ENCODE assay signal across 2 fruit fly cellular contexts in the genomic region with DNA sequence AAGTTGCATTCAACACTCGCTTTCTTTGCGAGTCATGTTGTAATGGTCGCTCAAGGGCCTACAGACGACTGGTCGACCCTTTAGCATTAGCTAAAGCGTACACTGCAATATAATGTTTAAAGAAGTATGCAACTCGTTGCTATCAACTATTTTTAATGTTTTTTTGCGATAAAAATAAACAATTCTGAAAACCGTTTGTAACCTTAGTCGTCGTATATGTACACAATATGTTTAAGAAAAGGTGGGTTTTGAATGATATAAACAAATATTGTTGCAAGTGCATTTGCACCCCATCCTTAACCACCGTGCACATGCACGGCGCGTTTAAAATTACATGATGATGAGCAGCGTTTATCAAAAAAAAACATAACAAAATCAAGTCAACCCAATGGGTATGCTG.
A peak's percentile ranks its signal among the peaks of the same experiment; 100 is the strongest.
TF ChIP-seq lines count a peak whose summit lies in the region.

No protein-coding gene starts in this region.

TF ChIP-seq in whole organism, embryonic, 481 proteins besides CTCF, POLR2A, EP300 and RAD21 (continued from another document and continues in another):
- TF ChIP-seq gem (tag; optimal IDR thresholded peaks at IDR 0.05; lab: Kevin White, UChicago) = peak; percentile 41
- no peak for TF ChIP-seq CG10543 (GFP tag; optimal IDR thresholded peaks at IDR 0.05; lab: Kevin White, UChicago)
- no peak for TF ChIP-seq CG12769 (tag; optimal IDR thresholded peaks at IDR 0.05; lab: Kevin White, UChicago)
- no peak for TF ChIP-seq H15 (GFP tag; IDR thresholded peaks at IDR 0.05; lab: Robert Waterston, UW)
- no peak for TF ChIP-seq mld (GFP tag; IDR thresholded peaks at IDR 0.05; lab: Robert Waterston, UW; ENCODE audit: partially characterized antibody)
- TF ChIP-seq odd (GFP tag; optimal IDR thresholded peaks at IDR 0.05; lab: Kevin White, UChicago) = no peak
- no peak for TF ChIP-seq CG6813 (GFP tag; optimal IDR thresholded peaks at IDR 0.05; lab: Kevin White, UChicago)
- no peak for TF ChIP-seq vfl (GFP tag; optimal IDR thresholded peaks at IDR 0.05; lab: Kevin White, UChicago)
- no peak for TF ChIP-seq CG14014 (GFP tag; IDR thresholded peaks at IDR 0.05; lab: Robert Waterston, UW)
- TF ChIP-seq ash1 (GFP tag; optimal IDR thresholded peaks at IDR 0.05; lab: Kevin White, UChicago) = no peak
- TF ChIP-seq CG12659 (GFP tag; optimal IDR thresholded peaks at IDR 0.05; lab: Kevin White, UChicago) = no peak
- no peak for TF ChIP-seq CG31224 (GFP tag; IDR thresholded peaks at IDR 0.05; lab: Robert Waterston, UW)
- TF ChIP-seq CG17802 (tag; optimal IDR thresholded peaks at IDR 0.05; lab: Kevin White, UChicago) = no peak
- TF ChIP-seq nom (GFP tag; optimal IDR thresholded peaks at IDR 0.05; lab: Kevin White, UChicago) = no peak
- no peak for TF ChIP-seq HLHmδ (GFP tag; optimal IDR thresholded peaks at IDR 0.05; lab: Kevin White, UChicago)
- peak; percentile 22 for TF ChIP-seq CG30403 (GFP tag; optimal IDR thresholded peaks at IDR 0.05; lab: Kevin White, UChicago)
- TF ChIP-seq CG1529 (GFP tag; optimal IDR thresholded peaks at IDR 0.05; lab: Kevin White, UChicago) = no peak
- TF ChIP-seq CG10959 (GFP tag; IDR thresholded peaks at IDR 0.05; lab: Robert Waterston, UW) = no peak
- no peak for TF ChIP-seq cad (GFP tag; optimal IDR thresholded peaks at IDR 0.05; lab: Kevin White, UChicago)
- no peak for TF ChIP-seq B-H2 (GFP tag; optimal IDR thresholded peaks at IDR 0.05; lab: Kevin White, UChicago)
- TF ChIP-seq PHDP (tag; optimal IDR thresholded peaks at IDR 0.05; lab: Kevin White, UChicago) = no peak
- peak; percentile 51 for TF ChIP-seq bsh (GFP tag; optimal IDR thresholded peaks at IDR 0.05; lab: Kevin White, UChicago)
- no peak for TF ChIP-seq CG7745 (tag; optimal IDR thresholded peaks at IDR 0.05; lab: Kevin White, UChicago)
- TF ChIP-seq scrt (GFP tag; optimal IDR thresholded peaks at IDR 0.05; lab: Kevin White, UChicago) = no peak
- TF ChIP-seq gfzf (GFP tag; optimal IDR thresholded peaks at IDR 0.05; lab: Kevin White, UChicago) = no peak
- TF ChIP-seq ci (GFP tag; IDR thresholded peaks at IDR 0.05; lab: Robert Waterston, UW) = no peak
- TF ChIP-seq mam (GFP tag; optimal IDR thresholded peaks at IDR 0.05; lab: Kevin White, UChicago) = no peak
- TF ChIP-seq pita (GFP tag; optimal IDR thresholded peaks at IDR 0.05; lab: Kevin White, UChicago) = no peak
- no peak for TF ChIP-seq CG1647 (GFP tag; optimal IDR thresholded peaks at IDR 0.05; lab: Kevin White, UChicago)
- no peak for TF ChIP-seq CG11696 (GFP tag; IDR thresholded peaks at IDR 0.05; lab: Robert Waterston, UW)
- no peak for TF ChIP-seq Ssrp (tag; optimal IDR thresholded peaks at IDR 0.05; lab: Kevin White, UChicago)
- TF ChIP-seq otp (GFP tag; IDR thresholded peaks at IDR 0.05; lab: Robert Waterston, UW) = 0 out of 3 replicates have a peak, but pooled peaks have one; percentile 38
- no peak for TF ChIP-seq Gug (GFP tag; IDR thresholded peaks at IDR 0.05; lab: Robert Waterston, UW)
- TF ChIP-seq Xbp1 (GFP tag; optimal IDR thresholded peaks at IDR 0.05; lab: Kevin White, UChicago) = no peak
- TF ChIP-seq en (GFP tag; optimal IDR thresholded peaks at IDR 0.05; lab: Kevin White, UChicago) = no peak
- no peak for TF ChIP-seq Myb (GFP tag; optimal IDR thresholded peaks at IDR 0.05; lab: Kevin White, UChicago)
- no peak for TF ChIP-seq slou (GFP tag; optimal IDR thresholded peaks at IDR 0.05; lab: Kevin White, UChicago)
- TF ChIP-seq tup (GFP tag; optimal IDR thresholded peaks at IDR 0.05; lab: Kevin White, UChicago) = no peak
- no peak for TF ChIP-seq Hsf (GFP tag; optimal IDR thresholded peaks at IDR 0.05; lab: Kevin White, UChicago)
- no peak for TF ChIP-seq sim (GFP tag; IDR thresholded peaks at IDR 0.05; lab: Robert Waterston, UW)
- TF ChIP-seq z (GFP tag; IDR thresholded peaks at IDR 0.05; lab: Robert Waterston, UW) = no peak
- TF ChIP-seq zen (tag; optimal IDR thresholded peaks at IDR 0.05; lab: Kevin White, UChicago) = no peak
- no peak for TF ChIP-seq CG12071 (GFP tag; optimal IDR thresholded peaks at IDR 0.05; lab: Kevin White, UChicago)
- TF ChIP-seq Poxn (GFP tag; IDR thresholded peaks at IDR 0.05; lab: Robert Waterston, UW) = no peak
- no peak for TF ChIP-seq abd-A (tag; optimal IDR thresholded peaks at IDR 0.05; lab: Kevin White, UChicago)
- no peak for TF ChIP-seq exex (tag; optimal IDR thresholded peaks at IDR 0.05; lab: Kevin White, UChicago)
- no peak for TF ChIP-seq cg (GFP tag; optimal IDR thresholded peaks at IDR 0.05; lab: Kevin White, UChicago)
- peak; percentile 31 for TF ChIP-seq Sox102F (GFP tag; optimal IDR thresholded peaks at IDR 0.05; lab: Kevin White, UChicago)
- no peak for TF ChIP-seq CG17568 (GFP tag; optimal IDR thresholded peaks at IDR 0.05; lab: Kevin White, UChicago)
- 0 out of 3 replicates have a peak, but pooled peaks have one; percentile 9 for TF ChIP-seq zfh1 (GFP tag; IDR thresholded peaks at IDR 0.05; lab: Robert Waterston, UW)
- TF ChIP-seq Dip3 (GFP tag; optimal IDR thresholded peaks at IDR 0.05; lab: Kevin White, UChicago) = no peak
- TF ChIP-seq insv (GFP tag; optimal IDR thresholded peaks at IDR 0.05; lab: Kevin White, UChicago) = no peak
- peak; percentile 16 for TF ChIP-seq CG8388 (GFP tag; optimal IDR thresholded peaks at IDR 0.05; lab: Kevin White, UChicago)
- TF ChIP-seq CG15011 (GFP tag; optimal IDR thresholded peaks at IDR 0.05; lab: Kevin White, UChicago) = no peak
- no peak for TF ChIP-seq kay (GFP tag; optimal IDR thresholded peaks at IDR 0.05; lab: Kevin White, UChicago)
- no peak for TF ChIP-seq hth (optimal IDR thresholded peaks at IDR 0.05; lab: Kevin White, UChicago)
- no peak for TF ChIP-seq NC2β (GFP tag; optimal IDR thresholded peaks at IDR 0.05; lab: Kevin White, UChicago)
- no peak for TF ChIP-seq BEAF-32 (GFP tag; optimal IDR thresholded peaks at IDR 0.05; lab: Kevin White, UChicago)
- TF ChIP-seq Lim3 (GFP tag; IDR thresholded peaks at IDR 0.05; lab: Robert Waterston, UW) = no peak
- TF ChIP-seq ken (GFP tag; IDR thresholded peaks at IDR 0.05; lab: Robert Waterston, UW) = no peak
- TF ChIP-seq CG3995 (GFP tag; optimal IDR thresholded peaks at IDR 0.05; lab: Kevin White, UChicago) = no peak
- no peak for TF ChIP-seq Abd-B (GFP tag; optimal IDR thresholded peaks at IDR 0.05; lab: Kevin White, UChicago)
- no peak for TF ChIP-seq tgo (GFP tag; IDR thresholded peaks at IDR 0.05; lab: Robert Waterston, UW)
- no peak for TF ChIP-seq Kr (GFP tag; optimal IDR thresholded peaks at IDR 0.05; lab: Kevin White, UChicago)
- peak; percentile 89 for TF ChIP-seq sens (GFP tag; lab: Kevin White, UChicago)
- no peak for TF ChIP-seq Dbx (GFP tag; IDR thresholded peaks at IDR 0.05; lab: Robert Waterston, UW)
- no peak for TF ChIP-seq zfh2 (GFP tag; optimal IDR thresholded peaks at IDR 0.05; lab: Kevin White, UChicago)
- TF ChIP-seq sens-2 (GFP tag; IDR thresholded peaks at IDR 0.05; lab: Robert Waterston, UW) = no peak

TF ChIP-seq in whole organism, prepupa, 60 proteins besides CTCF, POLR2A, EP300 and RAD21 (continued from another document):
- TF ChIP-seq CG11294 (GFP tag; IDR thresholded peaks at IDR 0.05; lab: Robert Waterston, UW) (no peak), CG3032 (tag; optimal IDR thresholded peaks at IDR 0.05; lab: Kevin White, UChicago) (peak; percentile 53), CG7368 (GFP tag; optimal IDR thresholded peaks at IDR 0.05; lab: Kevin White, UChicago) (no peak), Blimp-1 (GFP tag; optimal IDR thresholded peaks at IDR 0.05; lab: Kevin White, UChicago) (no peak), net (GFP tag; optimal IDR thresholded peaks at IDR 0.05; lab: Kevin White, UChicago) (peak; percentile 42), CG4318 (GFP tag; optimal IDR thresholded peaks at IDR 0.05; lab: Kevin White, UChicago) (peak; percentile 19), lz (GFP tag; optimal IDR thresholded peaks at IDR 0.05; lab: Kevin White, UChicago) (peak; percentile 55), CG8632 (GFP tag; optimal IDR thresholded peaks at IDR 0.05; lab: Kevin White, UChicago) (peak; percentile 32), vri (GFP tag; optimal IDR thresholded peaks at IDR 0.05; lab: Kevin White, UChicago) (peak; percentile 15), Sox15 (GFP tag; optimal IDR thresholded peaks at IDR 0.05; lab: Kevin White, UChicago) (no peak), CG10669 (GFP tag; optimal IDR thresholded peaks at IDR 0.05; lab: Kevin White, UChicago) (peak; percentile 46), CG31627 (GFP tag; optimal IDR thresholded peaks at IDR 0.05; lab: Kevin White, UChicago) (peak; percentile 38), Sox14 (GFP tag; optimal IDR thresholded peaks at IDR 0.05; lab: Kevin White, UChicago) (peak; percentile 68), Eip93F (GFP tag; optimal IDR thresholded peaks at IDR 0.05; lab: Kevin White, UChicago) (no peak), CG6854 (GFP tag; optimal IDR thresholded peaks at IDR 0.05; lab: Kevin White, UChicago) (no peak), dac (GFP tag; optimal IDR thresholded peaks at IDR 0.05; lab: Kevin White, UChicago) (peak; percentile 28), Lpt (GFP tag; optimal IDR thresholded peaks at IDR 0.05; lab: Kevin White, UChicago) (peak; percentile 47), Ets21C (GFP tag; optimal IDR thresholded peaks at IDR 0.05; lab: Kevin White, UChicago) (no peak), ss (GFP tag; optimal IDR thresholded peaks at IDR 0.05; lab: Kevin White, UChicago) (peak; percentile 13 to 27), CG11762 (GFP tag; optimal IDR thresholded peaks at IDR 0.05; lab: Kevin White, UChicago; ENCODE audit: insufficient read depth) (peak; percentile 28), CG15336 (GFP tag; IDR thresholded peaks at IDR 0.05; lab: Robert Waterston, UW) (no peak), spab (GFP tag; optimal IDR thresholded peaks at IDR 0.05; lab: Kevin White, UChicago) (peak; percentile 37), dsx (GFP tag; optimal IDR thresholded peaks at IDR 0.05; lab: Kevin White, UChicago; ENCODE audit: poor library complexity, severe bottlenecking) (peak; percentile 35), CG6792 (GFP tag; optimal IDR thresholded peaks at IDR 0.05; lab: Kevin White, UChicago) (peak; percentile 45), CG6276 (GFP tag; optimal IDR thresholded peaks at IDR 0.05; lab: Kevin White, UChicago) (no peak), salr (GFP tag; optimal IDR thresholded peaks at IDR 0.05; lab: Kevin White, UChicago) (peak in 1 of 2 experiments; percentile 1), Eip75B (GFP tag; optimal IDR thresholded peaks at IDR 0.05; lab: Kevin White, UChicago) (peak; percentile 69), Hr39 (GFP tag; optimal IDR thresholded peaks at IDR 0.05; lab: Kevin White, UChicago) (peak; percentile 38), Sox102F (GFP tag; optimal IDR thresholded peaks at IDR 0.05; lab: Kevin White, UChicago) (peak; percentile 57), CG6808 (GFP tag; optimal IDR thresholded peaks at IDR 0.05; lab: Kevin White, UChicago) (peak; percentile 42), cyc (GFP tag; optimal IDR thresholded peaks at IDR 0.05; lab: Kevin White, UChicago) (peak; percentile 33), CG10631 (GFP tag; optimal IDR thresholded peaks at IDR 0.05; lab: Kevin White, UChicago) (peak; percentile 68), Ets96B (tag; optimal IDR thresholded peaks at IDR 0.05; lab: Kevin White, UChicago) (peak; percentile 64), OdsH (GFP tag; optimal IDR thresholded peaks at IDR 0.05; lab: Kevin White, UChicago) (peak; percentile 59), Hr4 (GFP tag; optimal IDR thresholded peaks at IDR 0.05; lab: Kevin White, UChicago) (peak; percentile 36), CG16779 (tag; optimal IDR thresholded peaks at IDR 0.05; lab: Kevin White, UChicago) (no peak), svp (GFP tag; lab: Kevin White, UChicago) (no peak), Eip78C (GFP tag; lab: Kevin White, UChicago) (peak; percentile 90)
TF ChIP-seq in whole organism, prepupa: peak in this region for 42.
